Fruit fly (Drosophila melanogaster) whole organism, embryonic: Measurements from ENCODE around the gene Hs2st.

Source experiments
- BEAF-32 ChIP-seq: fragments of 200-800 bp; sonication (Bioruptor generic); optimal IDR thresholded peaks from 3 replicates; lab custom pipeline; 2017; ENCODE audit warnings: missing biosample characterization, missing genetic modification characterization, mild to moderate bottlenecking, moderate library complexity, missing genetic modification reagents
- Bdp1 ChIP-seq: fragments of 200-800 bp; sonication (Bioruptor generic); optimal IDR thresholded peaks from 3 replicates; lab custom pipeline; 2016; ENCODE audit warnings: missing biosample characterization, missing genetic modification characterization
- C15 ChIP-seq: fragments of 200-800 bp; sonication (Bioruptor generic); IDR thresholded peaks from 3 replicates; pipeline ENCODE4 v1.3.6; 2022; ENCODE audit warnings: missing biosample characterization, missing genetic modification characterization
- CG10366 ChIP-seq: fragments of 200-800 bp; sonication (Bioruptor generic); IDR thresholded peaks from 2 replicates; pipeline ENCODE4 v1.3.6; 2022; ENCODE audit warnings: missing biosample characterization, missing genetic modification characterization
- CG11723 ChIP-seq: fragments of 200-800 bp; sonication (Bioruptor generic); optimal IDR thresholded peaks from 2 replicates; lab custom pipeline; 2017; ENCODE audit warnings: missing biosample characterization, mild to moderate bottlenecking, missing genetic modification characterization
- CG12659 ChIP-seq: fragments of 200-800 bp; sonication (Bioruptor generic); optimal IDR thresholded peaks from 3 replicates; lab custom pipeline; 2017; ENCODE audit warnings: mild to moderate bottlenecking, missing biosample characterization, missing genetic modification reagents, missing genetic modification characterization
- CG12744 ChIP-seq: fragments of 200-800 bp; sonication (Bioruptor generic); optimal IDR thresholded peaks from 2 replicates; lab custom pipeline; 2016; ENCODE audit warnings: missing biosample characterization, missing genetic modification characterization
- CG14441 ChIP-seq: fragments of 200-800 bp; sonication (Bioruptor generic); IDR thresholded peaks from 2 replicates; pipeline ENCODE4 v1.3.6; 2022; ENCODE audit warnings: missing biosample characterization, missing genetic modification characterization
- CG14860 ChIP-seq: fragments of 200-800 bp; sonication (Bioruptor generic); IDR thresholded peaks from 3 replicates; pipeline ENCODE4 v1.3.6; 2022; ENCODE audit warnings: missing biosample characterization, missing genetic modification characterization; ENCODE audit not compliant: partially characterized antibody
- CG14965 ChIP-seq: fragments of 200-800 bp; sonication (Bioruptor generic); optimal IDR thresholded peaks from 2 replicates; lab custom pipeline; 2016; ENCODE audit warnings: missing biosample characterization, missing genetic modification characterization, borderline replicate concordance
- CG15073 ChIP-seq: fragments of 200-800 bp; sonication (Bioruptor generic); optimal IDR thresholded peaks from 2 replicates; lab custom pipeline; 2016; ENCODE audit warnings: missing biosample characterization, missing genetic modification characterization
- CG1529 ChIP-seq: fragments of 200-800 bp; sonication (Bioruptor generic); optimal IDR thresholded peaks from 3 replicates; lab custom pipeline; 2018; ENCODE audit warnings: missing biosample characterization, missing genetic modification characterization
- CG17186 ChIP-seq: fragments of 200-800 bp; sonication (Bioruptor generic); optimal IDR thresholded peaks from 3 replicates; lab custom pipeline; 2017; ENCODE audit warnings: missing biosample characterization, missing genetic modification reagents, missing genetic modification characterization
- CG18619 ChIP-seq: fragments of 200-800 bp; sonication (Bioruptor generic); optimal IDR thresholded peaks from 3 replicates; lab custom pipeline; 2017; ENCODE audit warnings: missing biosample characterization, mild to moderate bottlenecking, missing genetic modification characterization
- CG31441 ChIP-seq: fragments of 200-800 bp; sonication (Bioruptor generic); IDR thresholded peaks from 2 replicates; pipeline ENCODE4 v1.3.6; 2022; ENCODE audit warnings: missing biosample characterization, missing genetic modification characterization
- CG4730 ChIP-seq: fragments of 200-800 bp; sonication (Bioruptor generic); IDR thresholded peaks from 2 replicates; pipeline ENCODE4 v1.3.6; 2022; ENCODE audit warnings: missing biosample characterization, missing genetic modification characterization
- CG7987 ChIP-seq: fragments of 200-800 bp; sonication (Bioruptor generic); optimal IDR thresholded peaks from 2 replicates; lab custom pipeline; 2018; ENCODE audit warnings: missing biosample characterization, mild to moderate bottlenecking, missing genetic modification characterization, moderate library complexity
- CG8388 ChIP-seq: fragments of 200-800 bp; sonication (Bioruptor generic); optimal IDR thresholded peaks from 2 replicates; lab custom pipeline; 2019; ENCODE audit warnings: missing biosample characterization, mild to moderate bottlenecking, missing genetic modification characterization, moderate library complexity
- CkIIα-i1 ChIP-seq: fragments of 200-800 bp; sonication (Bioruptor generic); IDR thresholded peaks from 2 replicates; pipeline ENCODE4 v1.3.6; 2022; ENCODE audit warnings: missing biosample characterization, missing genetic modification characterization
- Dip3 ChIP-seq: fragments of 200-800 bp; sonication (Bioruptor generic); optimal IDR thresholded peaks from 3 replicates; lab custom pipeline; 2016; ENCODE audit warnings: missing biosample characterization, missing genetic modification characterization
- Eip74EF ChIP-seq, 2 experiments: fragments of 200-800 bp in 1 of 2; fragments of >200 bp in 1 of 2; sonication (Bioruptor generic) in 1 of 2; optimal IDR thresholded peaks; 2 replicates each; lab custom pipeline; 2017 to 2019; ENCODE audit warnings: missing biosample characterization in 2 of 2, missing genetic modification characterization in 2 of 2, mild to moderate bottlenecking in 1 of 2, moderate library complexity in 1 of 2
- HLH54F ChIP-seq: fragments of 200-800 bp; sonication (Bioruptor generic); optimal IDR thresholded peaks from 3 replicates; lab custom pipeline; 2016; ENCODE audit warnings: missing biosample characterization, missing genetic modification characterization
- Hr51 ChIP-seq, 2 experiments: fragments of 200-800 bp; sonication (Bioruptor generic); optimal IDR thresholded peaks; 2 replicates in 1 of 2; 3 replicates in 1 of 2; lab custom pipeline; 2016 to 2018; ENCODE audit warnings: missing biosample characterization in 2 of 2, missing genetic modification characterization in 2 of 2, mild to moderate bottlenecking in 1 of 2, moderate library complexity in 1 of 2
- MBD-R2 ChIP-seq: fragments of 200-800 bp; sonication (Bioruptor generic); IDR thresholded peaks from 2 replicates; pipeline ENCODE4 v1.3.6; 2022; ENCODE audit warnings: missing biosample characterization, missing genetic modification characterization
- NC2β ChIP-seq: fragments of 200-800 bp; sonication (Bioruptor generic); optimal IDR thresholded peaks from 2 replicates; lab custom pipeline; 2016; ENCODE audit warnings: missing biosample characterization, missing genetic modification characterization
- Opbp ChIP-seq: fragments of 200-800 bp; sonication (Bioruptor generic); IDR thresholded peaks from 3 replicates; pipeline ENCODE4 v1.3.6; 2022; ENCODE audit warnings: missing biosample characterization, missing genetic modification characterization; ENCODE audit not compliant: partially characterized antibody
- Pdp1 ChIP-seq, 2 experiments: fragments of 200-800 bp; sonication (Bioruptor generic); optimal IDR thresholded peaks; 3 replicates each; lab custom pipeline; 2016; ENCODE audit warnings: missing biosample characterization in 2 of 2, missing genetic modification characterization in 2 of 2, mild to moderate bottlenecking in 1 of 2, moderate library complexity in 1 of 2
- Sin3A ChIP-seq: fragments of >200 bp; optimal IDR thresholded peaks from 2 replicates; lab custom pipeline; 2018
- bbx ChIP-seq: fragments of 200-800 bp; sonication (Bioruptor generic); IDR thresholded peaks from 2 replicates; pipeline ENCODE4 v1.3.6; 2022; ENCODE audit warnings: missing biosample characterization, missing genetic modification characterization; ENCODE audit not compliant: partially characterized antibody
- chif ChIP-seq, 2 experiments: fragments of 200-800 bp; sonication (Bioruptor generic); optimal IDR thresholded peaks; 3 replicates each; lab custom pipeline; 2016; ENCODE audit warnings: missing biosample characterization in 2 of 2, missing genetic modification characterization in 2 of 2
- chm ChIP-seq: fragments of 200-800 bp; sonication (Bioruptor generic); IDR thresholded peaks from 2 replicates; pipeline ENCODE4 v1.3.6; 2022; ENCODE audit warnings: missing biosample characterization, missing genetic modification characterization
- cwo ChIP-seq: fragments of 200-800 bp; sonication (Bioruptor generic); optimal IDR thresholded peaks from 3 replicates; lab custom pipeline; 2017; ENCODE audit warnings: missing biosample characterization, missing genetic modification characterization, mild to moderate bottlenecking, moderate library complexity, missing genetic modification reagents
- ftz-f1 ChIP-seq: fragments of 200-800 bp; sonication (Bioruptor generic); optimal IDR thresholded peaks from 2 replicates; lab custom pipeline; 2016; ENCODE audit warnings: missing biosample characterization, missing genetic modification characterization
- grn ChIP-seq: fragments of 200-800 bp; sonication (Bioruptor generic); optimal IDR thresholded peaks from 3 replicates; lab custom pipeline; 2017; ENCODE audit warnings: missing biosample characterization, missing genetic modification characterization
- gro ChIP-seq: fragments of 200-800 bp; sonication (Bioruptor generic); optimal IDR thresholded peaks from 2 replicates; lab custom pipeline; 2016; ENCODE audit warnings: missing biosample characterization, missing genetic modification characterization
- gt ChIP-seq: fragments of 200-800 bp; sonication (Bioruptor generic); IDR thresholded peaks from 2 replicates; pipeline ENCODE4 v1.3.6; 2022; ENCODE audit warnings: missing biosample characterization, missing genetic modification characterization
- hb ChIP-seq: fragments of 200-800 bp; sonication (Bioruptor generic); IDR thresholded peaks from 3 replicates; pipeline ENCODE4 v1.3.6; 2022; ENCODE audit warnings: missing biosample characterization, missing genetic modification characterization; ENCODE audit not compliant: partially characterized antibody
- hbn ChIP-seq: fragments of 200-800 bp; sonication (Bioruptor generic); IDR thresholded peaks from 2 replicates; pipeline ENCODE4 v1.3.6; 2022; ENCODE audit warnings: missing biosample characterization, missing genetic modification characterization; ENCODE audit not compliant: partially characterized antibody
- inv ChIP-seq: fragments of 200-800 bp; sonication (Bioruptor generic); IDR thresholded peaks from 2 replicates; pipeline ENCODE4 v1.3.6; 2022; ENCODE audit warnings: missing biosample characterization, missing genetic modification characterization; ENCODE audit not compliant: partially characterized antibody
- kah ChIP-seq: fragments of 200-800 bp; sonication (Bioruptor generic); optimal IDR thresholded peaks from 2 replicates; lab custom pipeline; 2018; ENCODE audit warnings: missing biosample characterization, mild to moderate bottlenecking, missing genetic modification characterization
- lab ChIP-seq: fragments of 200-800 bp; sonication (Bioruptor generic); optimal IDR thresholded peaks from 3 replicates; lab custom pipeline; 2017; ENCODE audit warnings: missing biosample characterization, missing genetic modification characterization, mild to moderate bottlenecking, moderate library complexity, missing genetic modification reagents
- odd ChIP-seq: fragments of 200-800 bp; sonication (Bioruptor generic); optimal IDR thresholded peaks from 2 replicates; lab custom pipeline; 2017; ENCODE audit warnings: missing biosample characterization, mild to moderate bottlenecking, missing genetic modification characterization
- pnt ChIP-seq: fragments of 200-800 bp; sonication (Bioruptor generic); optimal IDR thresholded peaks from 3 replicates; lab custom pipeline; 2016; ENCODE audit warnings: missing biosample characterization, missing genetic modification characterization
- sens-2 ChIP-seq: fragments of 200-800 bp; sonication (Bioruptor generic); IDR thresholded peaks from 2 replicates; pipeline ENCODE4 v1.3.6; 2022; ENCODE audit warnings: missing biosample characterization, missing genetic modification characterization
- sim ChIP-seq: fragments of 200-800 bp; sonication (Bioruptor generic); IDR thresholded peaks from 2 replicates; pipeline ENCODE4 v1.3.6; 2022; ENCODE audit warnings: missing biosample characterization, missing genetic modification characterization
- slbo ChIP-seq: fragments of 200-800 bp; sonication (Bioruptor generic); IDR thresholded peaks from 2 replicates; pipeline ENCODE4 v1.3.6; 2022; ENCODE audit warnings: missing biosample characterization, missing genetic modification characterization
- sna ChIP-seq: fragments of 200-800 bp; sonication (Bioruptor generic); IDR thresholded peaks from 2 replicates; pipeline ENCODE4 v1.3.6; 2022; ENCODE audit warnings: missing biosample characterization, missing genetic modification characterization; ENCODE audit not compliant: partially characterized antibody
- tin ChIP-seq: fragments of 200-800 bp; sonication (Bioruptor generic); optimal IDR thresholded peaks from 3 replicates; lab custom pipeline; 2016; ENCODE audit warnings: missing biosample characterization, missing genetic modification characterization
- tio ChIP-seq: fragments of 200-800 bp; sonication (Bioruptor generic); optimal IDR thresholded peaks from 2 replicates; lab custom pipeline; 2017; ENCODE audit warnings: missing biosample characterization, missing genetic modification characterization, inconsistent platforms

The Hs2st gene

dm6 chr2L:19439598-19440230, 4.8 kb downstream of the Hs2st start (continued):
- no peak for TF ChIP-seq Opbp (GFP tag; lab: Robert Waterston, UW)
- TF ChIP-seq CG8388: peak; percentile 87
- peak in 1 of 2 experiments; percentile 72 for TF ChIP-seq Eip74EF (GFP tag; optimal IDR thresholded peaks at IDR 0.05; lab: Kevin White, UChicago)
- TF ChIP-seq Sin3A (lab: Kevin White, UChicago): no peak
- peak; percentile 62 for TF ChIP-seq Bdp1 (GFP tag; lab: Kevin White, UChicago)
- peak; percentile 85 for TF ChIP-seq slbo (GFP tag; lab: Robert Waterston, UW)
- TF ChIP-seq Hr51 (GFP tag; optimal IDR thresholded peaks at IDR 0.05; lab: Kevin White, UChicago): peak; percentile 87 to 94
- peak; percentile 43; the same call in 1 of the 2 replicates for TF ChIP-seq gt (GFP tag; lab: Robert Waterston, UW)
- peak; percentile 86 for TF ChIP-seq pnt (GFP tag; lab: Kevin White, UChicago)
- TF ChIP-seq bbx (GFP tag; lab: Robert Waterston, UW): no peak
- peak; percentile 45 for TF ChIP-seq NC2β
- peak; percentile 49 for TF ChIP-seq Dip3 (GFP tag; lab: Kevin White, UChicago)
- TF ChIP-seq CG14965 (GFP tag; lab: Kevin White, UChicago): no peak
- TF ChIP-seq CkIIα-i1 (GFP tag; lab: Robert Waterston, UW): no peak
- TF ChIP-seq CG17186 (GFP tag; lab: Kevin White, UChicago): no peak
- TF ChIP-seq CG1529 (GFP tag; lab: Kevin White, UChicago): peak; percentile 47
- TF ChIP-seq lab: peak; percentile 87
- TF ChIP-seq hbn: no peak
- TF ChIP-seq MBD-R2: peak; percentile 84
- no peak for TF ChIP-seq CG14860 (GFP tag; lab: Robert Waterston, UW)
- no peak for TF ChIP-seq grn (GFP tag; lab: Kevin White, UChicago)
- TF ChIP-seq kah (GFP tag; lab: Kevin White, UChicago): peak; percentile 34
- peak; percentile 54 to 89 for TF ChIP-seq chif (GFP tag; optimal IDR thresholded peaks at IDR 0.05; lab: Kevin White, UChicago)
- TF ChIP-seq tio (GFP tag; lab: Kevin White, UChicago): peak; percentile 46
- peak; percentile 50 for TF ChIP-seq tin
- TF ChIP-seq CG4730 (GFP tag; lab: Robert Waterston, UW): 0 out of 2 replicates have a peak, but pooled peaks have one; percentile 19
- TF ChIP-seq sens-2 (GFP tag; lab: Robert Waterston, UW): peak; percentile 52; the same call in 1 of the 2 replicates
- peak; percentile 84 for TF ChIP-seq chm
- peak; percentile 58 to 62 for TF ChIP-seq Pdp1 (GFP tag; optimal IDR thresholded peaks at IDR 0.05; lab: Kevin White, UChicago)
- TF ChIP-seq sna (GFP tag; lab: Robert Waterston, UW): no peak
- no peak for TF ChIP-seq sim
- TF ChIP-seq inv (GFP tag; lab: Robert Waterston, UW): no peak
- TF ChIP-seq HLH54F (GFP tag; lab: Kevin White, UChicago): peak; percentile 88
- peak; percentile 59 for TF ChIP-seq CG7987 (GFP tag; lab: Kevin White, UChicago)
- TF ChIP-seq cwo (GFP tag; lab: Kevin White, UChicago): peak; percentile 89
- peak; percentile 85 for TF ChIP-seq odd (GFP tag; lab: Kevin White, UChicago)
- TF ChIP-seq CG31441 (GFP tag; lab: Robert Waterston, UW): peak; percentile 61
- no peak for TF ChIP-seq ftz-f1 (GFP tag; lab: Kevin White, UChicago)
- TF ChIP-seq CG11723: peak; percentile 79
- peak; percentile 96 for TF ChIP-seq CG10366
- no peak for TF ChIP-seq C15 (GFP tag; lab: Robert Waterston, UW)
- TF ChIP-seq gro: peak; percentile 23
- no peak for TF ChIP-seq CG15073 (GFP tag; lab: Kevin White, UChicago)
- no peak for TF ChIP-seq hb (GFP tag; lab: Robert Waterston, UW)
- peak; percentile 76 for TF ChIP-seq CG12744 (GFP tag; lab: Kevin White, UChicago)
- TF ChIP-seq CG14441 (GFP tag; lab: Robert Waterston, UW): peak; percentile 79
- TF ChIP-seq CG18619 (GFP tag; lab: Kevin White, UChicago): peak; percentile 81
- TF ChIP-seq CG12659 (GFP tag; lab: Kevin White, UChicago): peak; percentile 62
- TF ChIP-seq BEAF-32 (GFP tag; lab: Kevin White, UChicago): peak; percentile 7
